Worm (Caenorhabditis elegans) whole organism, L1 larva: Measurements from ENCODE around the gene K09A9.8.

Experiments used
- C16A3.4 ChIP-seq: fragments of 150-350 bp; optimal IDR thresholded peaks from 2 replicates; lab custom pipeline; 2014; ENCODE audit warnings: missing biosample characterization, missing genetic modification characterization
- F16B12.6 ChIP-seq: fragments of 150-350 bp; optimal IDR thresholded peaks from 2 replicates; lab custom pipeline; 2014; ENCODE audit warnings: missing biosample characterization, missing genetic modification characterization
- aha-1 ChIP-seq: fragments of 150-350 bp; optimal IDR thresholded peaks from 2 replicates; lab custom pipeline; 2014; ENCODE audit warnings: missing biosample characterization, missing genetic modification characterization
- alr-1 ChIP-seq: fragments of 200-800 bp; sonication (Bioruptor generic); optimal IDR thresholded peaks from 2 replicates; lab custom pipeline; 2018; ENCODE audit warnings: borderline replicate concordance, mild to moderate bottlenecking, missing genetic modification characterization, missing compliant biosample characterization
- aly-2 ChIP-seq: fragments of 150-350 bp; optimal IDR thresholded peaks from 2 replicates; lab custom pipeline; 2014; ENCODE audit warnings: missing biosample characterization, missing genetic modification characterization
- ceh-63 ChIP-seq: fragments of 200-800 bp; sonication (Bioruptor generic); optimal IDR thresholded peaks from 2 replicates; lab custom pipeline; 2018; ENCODE audit warnings: mild to moderate bottlenecking, missing genetic modification characterization, missing compliant biosample characterization
- ceh-8 ChIP-seq: fragments of 200-800 bp; sonication (Bioruptor generic); optimal IDR thresholded peaks from 2 replicates; lab custom pipeline; 2018; ENCODE audit warnings: mild to moderate bottlenecking, missing genetic modification characterization, moderate library complexity, missing compliant biosample characterization
- ceh-82 ChIP-seq, 3 experiments: fragments of 150-350 bp in 1 of 3; sonication (generic microtip) in 2 of 3; optimal IDR thresholded peaks; 2 replicates each; lab custom pipeline; 2014 to 2017; ENCODE audit warnings: missing biosample characterization in 3 of 3, missing genetic modification characterization in 3 of 3
- ceh-90 ChIP-seq: sonication (generic microtip); optimal IDR thresholded peaks from 2 replicates; lab custom pipeline; 2016; ENCODE audit warnings: missing genetic modification characterization, missing compliant biosample characterization
- ces-1 ChIP-seq: fragments of 150-350 bp; optimal IDR thresholded peaks from 2 replicates; lab custom pipeline; 2014; ENCODE audit warnings: missing biosample characterization, missing genetic modification reagents, missing genetic modification characterization
- dpl-1 ChIP-seq, 3 experiments: fragments of 150-350 bp in 2 of 3; sonication (generic microtip) in 1 of 3; optimal IDR thresholded peaks; 2 replicates each; lab custom pipeline; 2014 to 2017; ENCODE audit warnings: missing biosample characterization in 3 of 3, missing genetic modification characterization in 3 of 3, missing genetic modification reagents in 3 of 3
- dsc-1 ChIP-seq: sonication (generic microtip); optimal IDR thresholded peaks from 2 replicates; lab custom pipeline; 2016; ENCODE audit warnings: mild to moderate bottlenecking, missing genetic modification characterization, missing compliant biosample characterization
- efl-1 ChIP-seq, 4 experiments: fragments of 150-350 bp; optimal IDR thresholded peaks in 3 of 4; peaks in 1 of 4; 1 replicate in 1 of 4; 2 replicates in 3 of 4; lab custom pipeline; 2014; ENCODE audit warnings: missing biosample characterization in 2 of 4, missing genetic modification characterization in 2 of 4, missing genetic modification reagents in 2 of 4
- efl-3 ChIP-seq: fragments of 200-800 bp; sonication (Bioruptor generic); optimal IDR thresholded peaks from 2 replicates; lab custom pipeline; 2018; ENCODE audit warnings: mild to moderate bottlenecking, missing genetic modification characterization, missing compliant biosample characterization
- egl-13 ChIP-seq: sonication (generic microtip); optimal IDR thresholded peaks from 2 replicates; lab custom pipeline; 2016; ENCODE audit warnings: missing genotype, missing genetic modification reagents, missing genetic modification characterization, missing compliant biosample characterization
- egl-27 ChIP-seq, 2 experiments: fragments of 150-350 bp in 1 of 2; sonication (generic microtip); optimal IDR thresholded peaks; 3 replicates each; lab custom pipeline; 2017 to 2018; ENCODE audit warnings: missing biosample characterization in 2 of 2, missing genetic modification characterization in 2 of 2, missing genetic modification reagents in 2 of 2
- fkh-10 ChIP-seq: sonication (generic microtip); optimal IDR thresholded peaks from 2 replicates; lab custom pipeline; 2017; ENCODE audit warnings: missing biosample characterization, missing genetic modification reagents, missing genetic modification characterization
- fos-1 ChIP-seq: fragments of 150-350 bp; optimal IDR thresholded peaks from 2 replicates; lab custom pipeline; 2014; ENCODE audit warnings: missing biosample characterization, missing genetic modification characterization
- hlh-17 ChIP-seq: fragments of 200-800 bp; sonication (Bioruptor generic); optimal IDR thresholded peaks from 2 replicates; lab custom pipeline; 2018; ENCODE audit warnings: missing genetic modification characterization, mild to moderate bottlenecking, missing compliant biosample characterization, moderate library complexity, borderline replicate concordance
- hlh-4 ChIP-seq: sonication (generic microtip); optimal IDR thresholded peaks from 2 replicates; lab custom pipeline; 2016; ENCODE audit warnings: mild to moderate bottlenecking, missing genetic modification characterization, missing compliant biosample characterization
- jun-1 ChIP-seq: fragments of 150-350 bp; optimal IDR thresholded peaks from 2 replicates; lab custom pipeline; 2014; ENCODE audit warnings: missing biosample characterization, missing genetic modification reagents, missing genetic modification characterization
- lin-15B ChIP-seq: fragments of 150-350 bp; sonication (generic microtip); optimal IDR thresholded peaks from 3 replicates; lab custom pipeline; 2014; ENCODE audit warnings: missing biosample characterization, missing genetic modification characterization
- mdl-1 ChIP-seq, 2 experiments: fragments of 150-350 bp; optimal IDR thresholded peaks; 2 replicates each; lab custom pipeline; 2014 to 2017; ENCODE audit warnings: missing biosample characterization in 2 of 2, missing genetic modification characterization in 2 of 2, inconsistent platforms in 1 of 2
- mef-2 ChIP-seq: fragments of 150-350 bp; optimal IDR thresholded peaks from 2 replicates; lab custom pipeline; 2014; ENCODE audit warnings: missing biosample characterization, missing genetic modification characterization
- nhr-11 ChIP-seq: fragments of 150-350 bp; optimal IDR thresholded peaks from 2 replicates; lab custom pipeline; 2014; ENCODE audit warnings: missing biosample characterization, missing genetic modification characterization
- nhr-19 ChIP-seq: fragments of 200-800 bp; sonication (Bioruptor generic); conservative IDR thresholded peaks from 2 replicates; pipeline ENCODE4 v1.3.6; 2022; ENCODE audit warnings: missing genetic modification characterization, missing compliant biosample characterization
- nhr-28 ChIP-seq: fragments of 150-350 bp; optimal IDR thresholded peaks from 2 replicates; lab custom pipeline; 2014; ENCODE audit warnings: missing biosample characterization, missing genetic modification characterization
- nhr-71 ChIP-seq: sonication (generic microtip); optimal IDR thresholded peaks from 2 replicates; lab custom pipeline; 2016; ENCODE audit warnings: mild to moderate bottlenecking, missing genetic modification characterization, moderate library complexity, missing compliant biosample characterization
- nhr-77 ChIP-seq: fragments of 150-350 bp; optimal IDR thresholded peaks from 2 replicates; lab custom pipeline; 2014; ENCODE audit warnings: missing biosample characterization, missing genetic modification characterization
- nhr-84 ChIP-seq: sonication (generic microtip); optimal IDR thresholded peaks from 2 replicates; lab custom pipeline; 2017; ENCODE audit warnings: missing biosample characterization, missing genetic modification characterization
- nhr-85 ChIP-seq: sonication (generic microtip); peaks from one replicate; lab custom pipeline; 2016; ENCODE audit warnings: missing genetic modification characterization, inconsistent platforms, missing compliant biosample characterization
- pag-3 ChIP-seq: sonication (generic microtip); optimal IDR thresholded peaks from 2 replicates; lab custom pipeline; 2017; ENCODE audit warnings: missing genetic modification characterization, mild to moderate bottlenecking, missing compliant biosample characterization, antibody characterized with exemption, borderline replicate concordance; ENCODE audit not compliant: insufficient read depth
- rnt-1 ChIP-seq: sonication (generic microtip); optimal IDR thresholded peaks from 2 replicates; lab custom pipeline; 2016; ENCODE audit warnings: mild to moderate bottlenecking, missing genetic modification characterization, moderate library complexity, missing compliant biosample characterization
- skn-1 ChIP-seq: fragments of 150-350 bp; optimal IDR thresholded peaks from 2 replicates; lab custom pipeline; 2014; ENCODE audit warnings: missing biosample characterization, missing genetic modification characterization
- snpc-4 ChIP-seq: fragments of 150-350 bp; optimal IDR thresholded peaks from 2 replicates; lab custom pipeline; 2014; ENCODE audit warnings: missing biosample characterization, missing genetic modification characterization
- sox-4 ChIP-seq: sonication (generic microtip); optimal IDR thresholded peaks from 2 replicates; lab custom pipeline; 2016; ENCODE audit warnings: missing genetic modification characterization, missing compliant biosample characterization
- sup-37 ChIP-seq: fragments of 200-800 bp; sonication (Bioruptor generic); optimal IDR thresholded peaks from 2 replicates; lab custom pipeline; 2018; ENCODE audit warnings: mild to moderate bottlenecking, missing genetic modification characterization, missing compliant biosample characterization
- unc-130 ChIP-seq: fragments of 150-350 bp; optimal IDR thresholded peaks from 2 replicates; lab custom pipeline; 2017; ENCODE audit warnings: missing biosample characterization, missing genetic modification characterization, inconsistent platforms
- unc-62 ChIP-seq: fragments of 150-350 bp; optimal IDR thresholded peaks from 2 replicates; lab custom pipeline; 2014; ENCODE audit warnings: missing biosample characterization, missing genetic modification reagents, missing genetic modification characterization
- unc-86 ChIP-seq: sonication (generic microtip); optimal IDR thresholded peaks from 2 replicates; lab custom pipeline; 2016; ENCODE audit warnings: missing genetic modification characterization, missing compliant biosample characterization
- unc-98 ChIP-seq: fragments of 200-800 bp; sonication (Bioruptor generic); IDR thresholded peaks from 2 replicates; pipeline ENCODE4 v1.3.6; 2022; ENCODE audit warnings: missing genetic modification characterization, missing compliant biosample characterization
- vab-15 ChIP-seq: sonication (generic microtip); optimal IDR thresholded peaks from 2 replicates; lab custom pipeline; 2017; ENCODE audit warnings: missing genotype, mild to moderate bottlenecking, missing genetic modification characterization, missing compliant biosample characterization
- zag-1 ChIP-seq: fragments of 150-350 bp; optimal IDR thresholded peaks from 2 replicates; lab custom pipeline; 2014; ENCODE audit warnings: missing biosample characterization, missing genetic modification characterization
- ztf-4 ChIP-seq: fragments of 150-350 bp; optimal IDR thresholded peaks from 2 replicates; lab custom pipeline; 2014; ENCODE audit warnings: missing biosample characterization, missing genetic modification characterization

K09A9.8 gene

DNA sequence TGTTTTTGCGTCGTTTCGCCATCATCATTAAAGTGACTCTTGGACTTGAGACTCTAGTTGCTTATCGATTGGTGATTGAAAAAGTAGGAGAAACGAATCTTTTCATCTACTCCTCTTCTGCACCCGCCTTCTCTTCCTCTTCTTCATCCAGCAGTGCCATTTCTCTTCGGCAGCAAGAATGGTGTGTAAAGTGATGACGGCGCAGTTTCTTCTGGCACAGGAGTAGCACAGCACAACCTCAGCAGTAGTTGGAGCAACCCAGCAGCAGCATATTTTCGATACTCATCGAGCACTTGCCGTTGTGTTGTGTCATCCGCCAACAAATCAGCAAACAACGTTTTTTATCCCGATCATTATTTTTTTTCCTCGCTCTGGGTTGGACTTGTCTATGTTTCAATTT is 21.5 kb downstream of the K09A9.8 start (continued):
- TF ChIP-seq rnt-1 (tag; lab: Kevin White, UChicago): peak; percentile 71
- no peak for TF ChIP-seq unc-86 (tag; lab: Kevin White, UChicago)

DNA sequence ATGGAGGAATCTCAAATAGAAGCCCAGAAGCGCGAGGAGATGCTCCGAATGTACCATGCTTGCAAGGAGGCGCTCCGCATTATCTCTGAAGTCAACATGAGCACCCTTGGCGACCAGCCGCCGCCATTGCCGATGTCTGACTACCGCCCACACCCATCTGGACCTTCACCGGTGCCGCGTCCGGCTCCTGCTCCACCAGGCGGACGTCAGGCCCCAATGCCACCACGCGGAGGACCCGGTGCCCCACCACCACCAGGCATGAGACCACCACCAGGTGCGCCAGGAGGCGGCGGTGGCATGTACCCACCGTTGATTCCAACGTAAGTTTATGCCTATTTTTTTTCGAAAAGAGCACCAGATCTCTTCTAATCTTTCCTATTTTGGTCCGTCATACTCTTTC is 25.0 kb downstream of the K09A9.8 start:
- TF ChIP-seq ces-1 (GFP tag; lab: Kevin White, UChicago) (no peak), ceh-8 (GFP tag; lab: Kevin White, UChicago) (peak; percentile 36), efl-3 (no peak)

DNA sequence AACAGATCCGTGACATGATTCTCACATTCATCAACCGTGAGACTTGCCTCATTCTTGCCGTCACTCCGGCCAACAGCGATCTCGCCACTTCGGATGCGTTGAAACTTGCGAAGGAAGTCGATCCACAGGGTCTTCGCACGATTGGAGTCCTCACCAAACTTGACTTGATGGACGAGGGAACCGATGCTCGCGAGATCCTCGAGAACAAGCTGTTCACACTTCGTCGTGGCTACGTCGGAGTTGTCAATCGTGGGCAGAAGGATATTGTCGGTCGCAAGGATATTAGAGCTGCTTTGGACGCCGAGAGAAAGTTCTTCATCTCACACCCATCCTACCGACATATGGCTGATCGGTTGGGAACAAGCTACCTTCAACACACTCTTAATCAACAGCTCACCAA is 27.3 kb downstream of the K09A9.8 start:
- no peak for TF ChIP-seq efl-1 (optimal IDR thresholded peaks at IDR 0.05; lab: Kevin White, UChicago)
- TF ChIP-seq efl-1 (GFP tag; optimal IDR thresholded peaks at IDR 0.05 in 1 of 2; lab: Kevin White, UChicago): peak in 1 of 2 experiments; percentile 81
- no peak for TF ChIP-seq nhr-85 (tag; lab: Kevin White, UChicago)

DNA sequence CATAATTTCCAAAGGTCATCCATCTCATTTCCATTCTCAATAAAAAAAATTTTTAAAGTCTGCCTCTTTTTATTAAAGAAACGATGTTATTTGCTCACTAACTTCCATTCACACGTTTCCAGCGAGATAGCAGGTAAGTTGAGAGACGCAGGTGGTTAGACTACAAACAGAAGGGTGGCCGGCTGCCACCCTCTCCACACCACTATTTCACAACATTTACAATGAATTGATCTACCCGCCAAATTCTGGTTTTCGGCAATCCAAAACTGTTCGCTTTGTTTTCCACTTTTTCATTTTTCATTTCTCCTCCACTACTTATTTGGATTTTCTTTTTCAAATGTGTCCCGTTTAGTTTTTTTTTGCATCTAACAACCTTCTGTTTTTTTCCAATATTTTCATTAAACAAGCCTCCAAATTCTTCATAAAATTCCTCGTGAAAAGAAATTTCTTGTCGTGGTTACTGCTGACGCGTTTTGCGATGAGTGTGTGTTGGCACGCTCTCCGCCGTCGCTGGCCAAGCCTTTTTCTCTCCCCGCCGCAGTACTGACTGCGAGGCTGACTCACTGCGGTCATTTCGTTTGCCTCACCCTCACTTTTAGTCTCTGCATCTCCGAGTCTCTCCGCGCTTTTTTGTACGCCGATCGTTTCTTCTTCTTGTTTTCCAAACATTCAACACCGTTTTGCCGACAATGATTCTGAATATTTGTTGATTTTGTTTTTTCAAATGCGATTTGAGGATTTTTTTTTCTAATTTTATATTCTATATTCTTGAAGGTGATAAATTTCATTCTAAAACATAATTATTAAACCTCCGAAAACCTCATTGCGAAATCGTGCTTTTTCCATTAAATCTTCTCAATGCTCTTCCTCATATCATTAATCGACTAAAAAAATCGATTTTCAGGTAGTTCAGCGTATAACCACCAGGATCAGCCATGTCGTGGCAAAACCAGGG is 28.7 kb downstream of the K09A9.8 start, which contains the start of gene dyn-1:
Gene dyn-1 (plus strand): TSS at position 905 of the 955 bp plus-strand sequence.
- no peak for TF ChIP-seq nhr-11 (tag; lab: Kevin White, UChicago)
- TF ChIP-seq nhr-71 (tag; lab: Kevin White, UChicago): peak; percentile 86
- peak; percentile 69 for TF ChIP-seq nhr-19 (GFP tag; lab: Robert Waterston, UW)
- TF ChIP-seq fos-1: peak; percentile 56
- no peak for TF ChIP-seq vab-15
- TF ChIP-seq nhr-77 (tag; lab: Kevin White, UChicago): peak; percentile 38
- no peak for TF ChIP-seq egl-13 (tag; lab: Kevin White, UChicago)
- TF ChIP-seq mef-2 (tag; lab: Kevin White, UChicago): no peak
- TF ChIP-seq hlh-4 (tag; lab: Kevin White, UChicago): no peak
- TF ChIP-seq nhr-84 (tag; lab: Kevin White, UChicago): no peak
- no peak for TF ChIP-seq egl-27 (tag; optimal IDR thresholded peaks at IDR 0.05; lab: Kevin White, UChicago)
- TF ChIP-seq lin-15B (tag; lab: Kevin White, UChicago): peak; percentile 6
- TF ChIP-seq aly-2: no peak
- TF ChIP-seq ceh-90 (tag; lab: Kevin White, UChicago): no peak
- TF ChIP-seq unc-130 (tag; lab: Kevin White, UChicago): peak; percentile 45
- no peak for TF ChIP-seq aha-1 (tag; lab: Kevin White, UChicago)
- TF ChIP-seq fkh-10 (GFP tag; lab: Kevin White, UChicago): no peak
- TF ChIP-seq dsc-1 (tag; lab: Kevin White, UChicago): peak; percentile 58
- TF ChIP-seq jun-1 (tag; lab: Kevin White, UChicago): peak; percentile 39
- no peak for TF ChIP-seq zag-1 (tag; lab: Kevin White, UChicago)
- no peak for TF ChIP-seq unc-98
- no peak for TF ChIP-seq hlh-17 (GFP tag; lab: Kevin White, UChicago)
- peak; percentile 1 for TF ChIP-seq F16B12.6 (tag; lab: Kevin White, UChicago)
- peak; percentile 77 for TF ChIP-seq pag-3 (tag; lab: Kevin White, UChicago)
- TF ChIP-seq sup-37 (GFP tag; lab: Kevin White, UChicago): no peak
- peak; percentile 0 for TF ChIP-seq unc-86 (tag; lab: Kevin White, UChicago)
- no peak for TF ChIP-seq sox-4
- TF ChIP-seq snpc-4 (tag; lab: Kevin White, UChicago): peak; percentile 58
- TF ChIP-seq ztf-4 (tag; lab: Kevin White, UChicago): no peak
- peak; percentile 1 to 66 (median 46) for TF ChIP-seq dpl-1 (GFP tag; optimal IDR thresholded peaks at IDR 0.05; lab: Kevin White, UChicago)
- TF ChIP-seq ceh-63 (GFP tag; lab: Kevin White, UChicago): no peak
- no peak for TF ChIP-seq alr-1 (tag; lab: Kevin White, UChicago)
- TF ChIP-seq rnt-1 (tag; lab: Kevin White, UChicago): peak; percentile 70
- no peak for TF ChIP-seq ceh-8 (GFP tag; lab: Kevin White, UChicago)
- no peak for TF ChIP-seq unc-62 (GFP tag; lab: Kevin White, UChicago)
- peak in 1 of 2 experiments; percentile 66 for TF ChIP-seq mdl-1 (tag; optimal IDR thresholded peaks at IDR 0.05; lab: Kevin White, UChicago)
- TF ChIP-seq nhr-28 (tag; lab: Kevin White, UChicago): no peak
- TF ChIP-seq skn-1 (tag; lab: Kevin White, UChicago): no peak
- TF ChIP-seq C16A3.4: peak; percentile 73
- TF ChIP-seq ceh-82 (tag; optimal IDR thresholded peaks at IDR 0.05; lab: Kevin White, UChicago): peak in 2 of 3 experiments; percentile 33 to 58
